Worm (Caenorhabditis elegans) whole organism, L4 larva: Measurements from ENCODE around the gene tbx-32.

Source experiments
- F49E8.2 ChIP-seq: sonication (generic microtip); optimal IDR thresholded peaks from 2 replicates; lab custom pipeline; 2016; ENCODE audit warnings: missing compliant biosample characterization, mild to moderate bottlenecking, missing genetic modification characterization, borderline replicate concordance
- T20F7.1 ChIP-seq: fragments of 200-800 bp; sonication (Bioruptor generic); optimal IDR thresholded peaks from 2 replicates; lab custom pipeline; 2018; ENCODE audit warnings: mild to moderate bottlenecking, missing genetic modification characterization, missing compliant biosample characterization
- Y5F2A.4 ChIP-seq: fragments of 200-800 bp; sonication (Bioruptor generic); optimal IDR thresholded peaks from 2 replicates; lab custom pipeline; 2018; ENCODE audit warnings: mild to moderate bottlenecking, missing genetic modification characterization, missing compliant biosample characterization
- ZK337.2 ChIP-seq: fragments of 200-800 bp; sonication (Bioruptor generic); IDR thresholded peaks from 2 replicates; pipeline ENCODE4 v1.3.6; 2022; ENCODE audit warnings: missing genetic modification reagents, missing genetic modification characterization, missing compliant biosample characterization
- ceh-20 ChIP-seq: fragments of 200-800 bp; sonication (Bioruptor generic); IDR thresholded peaks from 2 replicates; pipeline ENCODE4 v1.3.6; 2022; ENCODE audit warnings: missing genetic modification reagents, missing genetic modification characterization, missing compliant biosample characterization
- ceh-28 ChIP-seq: fragments of 150-350 bp; optimal IDR thresholded peaks from 2 replicates; lab custom pipeline; 2014; ENCODE audit warnings: missing biosample characterization, missing genetic modification reagents, missing genetic modification characterization
- ctbp-1 ChIP-seq: fragments of 200-800 bp; sonication (Bioruptor generic); IDR thresholded peaks from 2 replicates; pipeline ENCODE4 v1.3.6; 2022; ENCODE audit warnings: missing genetic modification reagents, missing genetic modification characterization, missing compliant biosample characterization
- hmg-1.1 ChIP-seq: fragments of 200-800 bp; sonication (Bioruptor generic); IDR thresholded peaks from 2 replicates; pipeline ENCODE4 v1.3.6; 2022; ENCODE audit warnings: missing genetic modification reagents, missing genetic modification characterization, missing compliant biosample characterization
- lin-15B ChIP-seq: fragments of 150-350 bp; sonication (generic microtip); optimal IDR thresholded peaks from 3 replicates; lab custom pipeline; 2014; ENCODE audit warnings: missing biosample characterization, missing genetic modification characterization
- mdl-1 ChIP-seq, 2 experiments: fragments of 150-350 bp in 1 of 2; sonication (generic microtip) in 1 of 2; optimal IDR thresholded peaks; 2 replicates each; lab custom pipeline; 2014 to 2017; ENCODE audit warnings: missing biosample characterization in 2 of 2, missing genetic modification characterization in 2 of 2
- mep-1 ChIP-seq: fragments of 150-350 bp; sonication (generic microtip); optimal IDR thresholded peaks from 3 replicates; lab custom pipeline; 2014; ENCODE audit warnings: missing biosample characterization, missing genetic modification characterization
- nhr-11 ChIP-seq: fragments of 150-350 bp; optimal IDR thresholded peaks from 2 replicates; lab custom pipeline; 2014; ENCODE audit warnings: missing biosample characterization, missing genetic modification characterization
- nhr-237 ChIP-seq: sonication (generic microtip); optimal IDR thresholded peaks from 2 replicates; lab custom pipeline; 2017; ENCODE audit warnings: missing biosample characterization, missing genetic modification characterization
- nhr-77 ChIP-seq: fragments of 150-350 bp; optimal IDR thresholded peaks from 2 replicates; lab custom pipeline; 2014; ENCODE audit warnings: missing biosample characterization, missing genetic modification characterization
- php-3 ChIP-seq: fragments of 200-800 bp; sonication (Bioruptor generic); IDR thresholded peaks from 2 replicates; pipeline ENCODE4 v1.3.6; 2022; ENCODE audit warnings: missing genetic modification reagents, missing genetic modification characterization, missing compliant biosample characterization
- skn-1 ChIP-seq: fragments of 150-350 bp; optimal IDR thresholded peaks from 2 replicates; lab custom pipeline; 2014; ENCODE audit warnings: missing biosample characterization, missing genetic modification characterization
- snpc-4 ChIP-seq: fragments of 150-350 bp; optimal IDR thresholded peaks from 2 replicates; lab custom pipeline; 2014; ENCODE audit warnings: missing biosample characterization, missing genetic modification characterization
- spr-1 ChIP-seq: sonication (generic microtip); optimal IDR thresholded peaks from 2 replicates; lab custom pipeline; 2016; ENCODE audit warnings: mild to moderate bottlenecking, missing genetic modification characterization, missing compliant biosample characterization
- unc-62 ChIP-seq, 3 experiments: fragments of 150-350 bp in 1 of 3; sonication (generic microtip); optimal IDR thresholded peaks in 2 of 3; peaks in 1 of 3; 1 replicate in 1 of 3; 2 replicates in 2 of 3; lab custom pipeline; 2014 to 2017; ENCODE audit warnings: missing biosample characterization in 3 of 3, missing genetic modification characterization in 3 of 3, missing genetic modification reagents in 3 of 3, missing genotype in 1 of 3
- zfp-2 ChIP-seq: sonication (generic microtip); optimal IDR thresholded peaks from 2 replicates; lab custom pipeline; 2016; ENCODE audit warnings: mild to moderate bottlenecking, missing genetic modification characterization, missing compliant biosample characterization

The tbx-32 gene

ce11 chrX:1703840-1704239, 48.5 kb downstream of the tbx-32 start, which contains the start of gene C36C9.5:
Gene C36C9.5 (minus strand): TSS chrX:1703940.
- no peak for TF ChIP-seq ceh-28 (tag; lab: Kevin White, UChicago)
- no peak for TF ChIP-seq T20F7.1 (GFP tag; lab: Kevin White, UChicago)
- TF ChIP-seq ZK337.2 (GFP tag; lab: Robert Waterston, UW), result no peak
- no peak for TF ChIP-seq snpc-4
- TF ChIP-seq ceh-20 (GFP tag; lab: Robert Waterston, UW), result no peak
- TF ChIP-seq zfp-2 (tag; lab: Kevin White, UChicago), result no peak
- no peak for TF ChIP-seq php-3 (GFP tag; lab: Robert Waterston, UW)
- TF ChIP-seq nhr-77 (tag; lab: Kevin White, UChicago), result no peak
- TF ChIP-seq Y5F2A.4, result no peak
- no peak for TF ChIP-seq spr-1

- TF ChIP-seq mdl-1 (tag; optimal IDR thresholded peaks at IDR 0.05; lab: Kevin White, UChicago), result no peak
- TF ChIP-seq mep-1 (tag; lab: Kevin White, UChicago), result no peak
- no peak for TF ChIP-seq lin-15B
- no peak for TF ChIP-seq unc-62 (GFP tag; optimal IDR thresholded peaks at IDR 0.05 in 1 of 2; lab: Kevin White, UChicago)
- TF ChIP-seq unc-62 (tag; optimal IDR thresholded peaks at IDR 0.05; lab: Kevin White, UChicago), result no peak
- TF ChIP-seq ctbp-1 (GFP tag; lab: Robert Waterston, UW), result no peak
- no peak for TF ChIP-seq nhr-237 (tag; lab: Kevin White, UChicago)
- no peak for TF ChIP-seq hmg-1.1 (GFP tag; lab: Robert Waterston, UW)
- no peak for TF ChIP-seq nhr-11
- TF ChIP-seq F49E8.2 (tag; lab: Kevin White, UChicago), result no peak
- no peak for TF ChIP-seq skn-1
- TF ChIP-seq, all 104 proteins: peak for 0
These were observed 51.2 kb downstream of the tbx-32 start, which contains the start of gene F07G6.5 for ce11 chrX:1706538-1706937. Gene F07G6.5 (minus strand): TSS chrX:1706638.
